Worm (Caenorhabditis elegans): ENCODE results near the gene srsx-19.

ce11 chrV:13916196-13916595, 28.7 kb downstream of the srsx-19 start, which contains the start of gene str-252:
- TF ChIP-seq ztf-29 (GFP tag; IDR thresholded peaks at IDR 0.05) = no peak
- no peak for TF ChIP-seq flt-1 (GFP tag; IDR thresholded peaks at IDR 0.05)
- no peak for TF ChIP-seq tab-1 (GFP tag; IDR thresholded peaks at IDR 0.05)
- TF ChIP-seq cog-1 (tag; optimal IDR thresholded peaks at IDR 0.05) = no peak
- TF ChIP-seq klf-2 (GFP tag; conservative IDR thresholded peaks at IDR 0.05) = no peak
